Worm (Caenorhabditis elegans): Measurements from ENCODE around the gene Y41C4A.7.

Y41C4A.7 gene

ce11 chrIII:11726590-11726989, 27.9 kb downstream of the Y41C4A.7 start, which contains the start of gene Y41C4A.12:
Gene Y41C4A.12, minus strand, starts transcription at chrIII:11726690.
- TF ChIP-seq Y116A8C.19 (tag; optimal IDR thresholded peaks at IDR 0.05; ENCODE audit: borderline replicate concordance) (no peak), dsc-1 (tag; optimal IDR thresholded peaks at IDR 0.05) (no peak), hlh-4 (tag; optimal IDR thresholded peaks at IDR 0.05) (no peak), tlp-1 (tag; optimal IDR thresholded peaks at IDR 0.05) (no peak), aly-2 (tag; optimal IDR thresholded peaks at IDR 0.05) (no peak), isw-1 (GFP tag; IDR thresholded peaks at IDR 0.05) (no peak)

ce11 chrIII:11727010-11727409, 28.3 kb downstream of the Y41C4A.7 start:
- TF ChIP-seq aly-2 (tag; optimal IDR thresholded peaks at IDR 0.05) (no peak), elt-2 (tag; optimal IDR thresholded peaks at IDR 0.05) (peak; percentile 44), unc-30 (tag; optimal IDR thresholded peaks at IDR 0.05) (no peak), blmp-1 (tag; optimal IDR thresholded peaks at IDR 0.05) (peak; percentile 30), mef-2 (tag; optimal IDR thresholded peaks at IDR 0.05) (no peak), alr-1 (tag; optimal IDR thresholded peaks at IDR 0.05; ENCODE audit: borderline replicate concordance) (no peak), tlp-1 (tag; optimal IDR thresholded peaks at IDR 0.05) (no peak), grh-1 (GFP tag; IDR thresholded peaks at IDR 0.05) (no peak), vab-15 (tag; optimal IDR thresholded peaks at IDR 0.05) (no peak), elt-3 (tag; optimal IDR thresholded peaks at IDR 0.05) (peak in 5 of 6 experiments; percentile 41 to 96 (median 91)), ama-1 (optimal IDR thresholded peaks at IDR 0.05) (no peak)

DNA sequence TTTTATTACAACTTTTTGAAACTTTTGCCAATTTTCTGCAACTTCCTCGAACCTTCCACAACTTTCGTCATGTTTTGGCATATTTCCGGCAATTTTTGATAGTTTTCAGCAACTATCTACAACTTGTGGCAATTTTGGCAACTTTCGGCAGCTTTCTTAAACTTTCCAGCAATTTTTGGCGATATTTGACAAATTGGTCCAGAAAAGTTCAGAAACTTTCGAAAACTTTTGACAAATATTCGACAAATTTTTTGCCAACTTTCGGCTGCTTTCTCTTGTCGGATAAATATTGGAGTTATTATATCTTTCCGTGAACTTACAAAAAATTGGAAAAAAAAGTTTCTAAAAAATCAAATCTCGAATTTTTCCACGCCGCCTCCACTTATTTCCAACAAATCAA, 31.6 kb downstream of the Y41C4A.7 start, which contains the start of gene Y41C4A.18:
Y41C4A.18 (plus strand) TSS at position 301 of the 400 bp plus-strand sequence.
- no peak for TF ChIP-seq aha-1 (tag; optimal IDR thresholded peaks at IDR 0.05)
- no peak for TF ChIP-seq nhr-85 (tag)
- no peak for TF ChIP-seq skn-1 (tag; optimal IDR thresholded peaks at IDR 0.05)
- no peak for TF ChIP-seq efl-1 (optimal IDR thresholded peaks at IDR 0.05)
- no peak for TF ChIP-seq efl-1 (GFP tag; optimal IDR thresholded peaks at IDR 0.05 in 1 of 2)
- no peak for TF ChIP-seq hpl-2 (GFP tag; optimal IDR thresholded peaks at IDR 0.05)
- TF ChIP-seq fos-1 (tag; optimal IDR thresholded peaks at IDR 0.05), result no peak
- no peak for TF ChIP-seq jun-1 (tag; optimal IDR thresholded peaks at IDR 0.05)
- no peak for TF ChIP-seq C04F5.9 (tag; optimal IDR thresholded peaks at IDR 0.05)

DNA sequence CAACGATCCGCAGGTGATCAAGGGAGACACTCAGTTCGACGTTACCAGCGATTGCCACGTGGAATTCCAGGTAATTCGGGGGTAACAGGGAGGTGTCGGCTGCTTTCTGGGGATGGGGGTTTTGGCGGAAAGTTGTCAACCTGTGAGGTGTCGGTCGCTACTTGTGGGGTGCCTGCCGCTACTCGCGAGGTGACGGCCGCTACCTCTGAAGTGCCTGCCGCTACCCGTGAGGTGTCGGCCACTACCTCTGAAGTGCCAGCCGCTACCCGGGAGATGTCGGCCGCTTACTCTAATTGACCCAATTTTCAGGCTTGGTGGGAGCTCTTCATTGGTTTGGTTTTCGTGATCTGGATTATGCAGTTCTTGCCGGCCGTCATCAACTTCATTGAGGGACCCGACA, 32.2 kb downstream of the Y41C4A.7 start:
- TF ChIP-seq nhr-11 (tag; optimal IDR thresholded peaks at IDR 0.05) (no peak), pag-3 (tag; optimal IDR thresholded peaks at IDR 0.05; ENCODE audit: borderline replicate concordance, insufficient read depth) (no peak), skn-1 (tag; optimal IDR thresholded peaks at IDR 0.05) (no peak), efl-1 (optimal IDR thresholded peaks at IDR 0.05) (no peak), efl-1 (GFP tag; optimal IDR thresholded peaks at IDR 0.05 in 1 of 2) (peak in 1 of 2 experiments; percentile 65)

ce11 chrIII:11731491-11731890, 32.8 kb downstream of the Y41C4A.7 start:
- TF ChIP-seq tlp-1 (tag; optimal IDR thresholded peaks at IDR 0.05), result no peak
- TF ChIP-seq efl-1 (optimal IDR thresholded peaks at IDR 0.05), result no peak
- peak in 1 of 2 experiments; percentile 69 for TF ChIP-seq efl-1 (GFP tag; optimal IDR thresholded peaks at IDR 0.05 in 1 of 2)
- peak; percentile 56 for TF ChIP-seq blmp-1 (tag; optimal IDR thresholded peaks at IDR 0.05)
- no peak for TF ChIP-seq nhr-76 (tag; optimal IDR thresholded peaks at IDR 0.05)

ce11 chrIII:11732056-11732455, 33.4 kb downstream of the Y41C4A.7 start, which contains the start of gene Y41C4A.21:
Gene Y41C4A.21, plus strand, starts transcription at chrIII:11732356.
- TF ChIP-seq swsn-7 (tag; optimal IDR thresholded peaks at IDR 0.05) (no peak), isw-1 (GFP tag; IDR thresholded peaks at IDR 0.05) (no peak), mab-9 (GFP tag; IDR thresholded peaks at IDR 0.05) (no peak), hlh-4 (tag; optimal IDR thresholded peaks at IDR 0.05) (no peak), ceh-8 (GFP tag; optimal IDR thresholded peaks at IDR 0.05) (no peak), ceh-82 (tag; optimal IDR thresholded peaks at IDR 0.05) (no peak), sptf-1 (tag; optimal IDR thresholded peaks at IDR 0.05) (no peak), tlp-1 (tag; optimal IDR thresholded peaks at IDR 0.05) (no peak), hpl-2 (GFP tag; optimal IDR thresholded peaks at IDR 0.05) (no peak), efl-3 (GFP tag; optimal IDR thresholded peaks at IDR 0.05) (no peak), lsy-2 (tag; optimal IDR thresholded peaks at IDR 0.05) (no peak), fos-1 (tag; optimal IDR thresholded peaks at IDR 0.05) (no peak)
